Worm (Caenorhabditis elegans) whole organism, early embryonic: ENCODE results near the gene C17B7.4.

Source experiments
- B0310.2 ChIP-seq: sonication (generic microtip); optimal IDR thresholded peaks from 2 replicates; lab custom pipeline; 2016; ENCODE audit warnings: mild to moderate bottlenecking, missing genetic modification characterization, missing compliant biosample characterization
- F13C5.2 ChIP-seq: sonication (generic microtip); optimal IDR thresholded peaks from 2 replicates; lab custom pipeline; 2017; ENCODE audit warnings: mild to moderate bottlenecking, missing genetic modification characterization, inconsistent platforms, missing compliant biosample characterization
- aly-1 ChIP-seq: sonication (generic microtip); optimal IDR thresholded peaks from 2 replicates; lab custom pipeline; 2016; ENCODE audit warnings: missing genetic modification characterization, missing compliant biosample characterization
- ama-1 ChIP-seq: fragments of 150-350 bp; optimal IDR thresholded peaks from 2 replicates; lab custom pipeline; 2014
- ceh-13 ChIP-seq: fragments of 200-800 bp; sonication (Bioruptor generic); optimal IDR thresholded peaks from 2 replicates; lab custom pipeline; 2018; ENCODE audit warnings: mild to moderate bottlenecking, missing genetic modification characterization, missing compliant biosample characterization
- ceh-36 ChIP-seq: sonication (generic microtip); optimal IDR thresholded peaks from 2 replicates; lab custom pipeline; 2016; ENCODE audit warnings: missing genetic modification characterization, inconsistent platforms, missing compliant biosample characterization
- ets-7 ChIP-seq: sonication (generic microtip); optimal IDR thresholded peaks from 2 replicates; lab custom pipeline; 2016; ENCODE audit warnings: missing genotype, missing genetic modification characterization, missing compliant biosample characterization
- flt-1 ChIP-seq: fragments of 200-800 bp; sonication (Bioruptor generic); IDR thresholded peaks from 2 replicates; pipeline ENCODE4 v1.3.6; 2022; ENCODE audit warnings: missing genetic modification characterization, missing compliant biosample characterization
- hmbx-1 ChIP-seq: sonication (generic microtip); optimal IDR thresholded peaks from 2 replicates; lab custom pipeline; 2016; ENCODE audit warnings: mild to moderate bottlenecking, missing genetic modification characterization, missing compliant biosample characterization
- hmg-4 ChIP-seq: fragments of 200-800 bp; sonication (Bioruptor generic); optimal IDR thresholded peaks from 2 replicates; lab custom pipeline; 2018; ENCODE audit warnings: mild to moderate bottlenecking, missing genetic modification characterization, missing compliant biosample characterization
- hnd-1 ChIP-seq: sonication (generic microtip); optimal IDR thresholded peaks from 2 replicates; lab custom pipeline; 2016; ENCODE audit warnings: missing genetic modification characterization, missing compliant biosample characterization
- pes-1 ChIP-seq: fragments of 200-800 bp; sonication (Bioruptor generic); IDR thresholded peaks from 2 replicates; pipeline ENCODE4 v1.3.6; 2022; ENCODE audit warnings: missing genetic modification reagents, missing genetic modification characterization, missing compliant biosample characterization
- scrt-1 ChIP-seq: fragments of 200-800 bp; sonication (Bioruptor generic); IDR thresholded peaks from 2 replicates; pipeline ENCODE4 v1.3.6; 2022; ENCODE audit warnings: missing genetic modification characterization, missing compliant biosample characterization
- sea-1 ChIP-seq: fragments of 200-800 bp; sonication (Bioruptor generic); conservative IDR thresholded peaks from 2 replicates; pipeline ENCODE4 v1.3.6; 2022; ENCODE audit warnings: missing genetic modification characterization, missing compliant biosample characterization
- tbx-11 ChIP-seq: fragments of 200-800 bp; sonication (Bioruptor generic); IDR thresholded peaks from 2 replicates; pipeline ENCODE4 v1.3.6; 2022; ENCODE audit warnings: missing genetic modification characterization, missing compliant biosample characterization
- tbx-37 ChIP-seq: fragments of 200-800 bp; sonication (Bioruptor generic); conservative IDR thresholded peaks from 2 replicates; pipeline ENCODE4 v1.3.6; 2022; ENCODE audit warnings: missing genetic modification reagents, missing genetic modification characterization, missing compliant biosample characterization
- tra-4 ChIP-seq: sonication (generic microtip); optimal IDR thresholded peaks from 2 replicates; lab custom pipeline; 2017; ENCODE audit warnings: missing genetic modification characterization, missing compliant biosample characterization

Gene C17B7.4

DNA sequence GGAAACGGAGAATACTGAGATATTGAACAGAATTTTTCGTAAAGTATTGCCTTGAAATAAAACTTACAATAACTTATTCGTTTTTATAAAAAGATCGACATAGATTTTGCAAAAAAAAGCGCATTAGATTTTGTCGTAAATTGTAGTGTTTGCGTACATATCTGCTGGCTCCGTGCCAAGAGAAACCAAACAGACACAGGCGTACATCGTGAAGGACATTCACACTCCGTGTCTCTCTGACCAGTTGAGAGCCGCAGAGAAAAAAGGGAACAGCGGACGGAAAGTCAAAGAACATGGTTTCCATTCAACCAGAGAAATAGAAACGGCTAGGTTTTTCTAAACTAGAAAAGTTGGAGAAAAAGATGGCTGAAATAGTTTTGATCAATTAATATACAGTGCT lies 23.8 kb upstream of the C17B7.4 start, which contains the start of gene arrd-19:
TSS of gene arrd-19 (minus strand) at position 209 of the 400 bp plus-strand sequence.
- no peak for TF ChIP-seq tbx-11 (GFP tag; lab: Robert Waterston, UW)
- TF ChIP-seq hmbx-1 (tag; lab: Kevin White, UChicago), result no peak

DNA sequence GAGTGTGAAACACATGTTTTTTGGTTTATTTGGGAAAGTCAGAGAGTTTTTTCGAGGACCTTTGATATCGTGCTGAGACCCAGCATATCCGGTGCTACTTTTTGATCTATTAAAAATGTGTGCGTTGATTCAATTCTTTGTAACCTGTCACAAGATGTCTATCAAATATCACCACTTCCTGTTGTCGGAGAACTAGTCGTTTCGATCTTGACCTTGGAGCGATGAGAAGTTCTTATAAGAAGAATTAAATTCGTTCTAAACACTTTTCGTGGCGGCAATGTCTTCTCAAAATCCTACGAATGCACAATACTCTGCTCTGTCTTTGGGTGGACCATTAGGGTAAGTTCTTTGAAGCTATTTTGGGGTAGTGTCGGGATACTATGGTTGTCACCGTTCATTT lies 23.0 kb upstream of the C17B7.4 start, which contains the start of gene F35F10.1:
TSS of gene F35F10.1 (plus strand) at position 200 of the 400 bp plus-strand sequence.
- no peak for TF ChIP-seq tbx-37 (GFP tag; lab: Robert Waterston, UW)
- TF ChIP-seq ceh-36, result no peak
- no peak for TF ChIP-seq pes-1 (GFP tag; lab: Robert Waterston, UW)
- no peak for TF ChIP-seq flt-1 (GFP tag; lab: Robert Waterston, UW)
- TF ChIP-seq sea-1 (GFP tag; lab: Robert Waterston, UW), result no peak
- no peak for TF ChIP-seq aly-1 (tag; lab: Kevin White, UChicago)
- no peak for TF ChIP-seq tbx-11 (GFP tag; lab: Robert Waterston, UW)
- TF ChIP-seq hnd-1 (tag; lab: Kevin White, UChicago), result no peak
- TF ChIP-seq ama-1 (lab: Kevin White, UChicago), result no peak
- no peak for TF ChIP-seq B0310.2
- TF ChIP-seq scrt-1 (GFP tag; lab: Robert Waterston, UW), result no peak

ce11 chrV:3318975-3319374 lies 20.1 kb upstream of the C17B7.4 start, which contains the start of gene F35F10.13:
F35F10.13 (minus strand) TSS chrV:3319075.
- no peak for TF ChIP-seq hmg-4
- TF ChIP-seq tbx-37 (GFP tag; lab: Robert Waterston, UW), result no peak
- TF ChIP-seq ets-7 (tag; lab: Kevin White, UChicago), result no peak
- TF ChIP-seq ceh-13 (GFP tag; lab: Kevin White, UChicago), result no peak
- TF ChIP-seq hmbx-1 (tag; lab: Kevin White, UChicago), result no peak
- TF ChIP-seq tbx-11 (GFP tag; lab: Robert Waterston, UW), result no peak
- no peak for TF ChIP-seq scrt-1 (GFP tag; lab: Robert Waterston, UW)
- no peak for TF ChIP-seq hnd-1 (tag; lab: Kevin White, UChicago)
- TF ChIP-seq B0310.2, result no peak
- TF ChIP-seq sea-1 (GFP tag; lab: Robert Waterston, UW), result no peak
- TF ChIP-seq aly-1 (tag; lab: Kevin White, UChicago), result no peak
- no peak for TF ChIP-seq ceh-36
- TF ChIP-seq flt-1 (GFP tag; lab: Robert Waterston, UW), result no peak

ce11 chrV:3320005-3320404 lies 19.1 kb upstream of the C17B7.4 start, which contains the start of gene F35F10.14:
F35F10.14 (minus strand) TSS chrV:3320105.
- no peak for TF ChIP-seq tbx-11 (GFP tag; lab: Robert Waterston, UW)
- no peak for TF ChIP-seq hnd-1 (tag; lab: Kevin White, UChicago)

ce11 chrV:3320432-3320831 lies 18.7 kb upstream of the C17B7.4 start, which contains the start of gene C17B7.14:
C17B7.14 (minus strand) TSS chrV:3320532.
- TF ChIP-seq tra-4 (tag; lab: Kevin White, UChicago) (no peak), hnd-1 (tag; lab: Kevin White, UChicago) (no peak), flt-1 (GFP tag; lab: Robert Waterston, UW) (no peak), hmg-4 (no peak), F13C5.2 (tag; lab: Kevin White, UChicago) (no peak), ceh-36 (no peak), hmbx-1 (tag; lab: Kevin White, UChicago) (no peak), scrt-1 (GFP tag; lab: Robert Waterston, UW) (no peak), aly-1 (tag; lab: Kevin White, UChicago) (no peak), tbx-11 (GFP tag; lab: Robert Waterston, UW) (no peak), tbx-37 (GFP tag; lab: Robert Waterston, UW) (no peak), ets-7 (tag; lab: Kevin White, UChicago) (no peak)

- TF ChIP-seq tbx-37 (GFP tag; lab: Robert Waterston, UW) (no peak), aly-1 (tag; lab: Kevin White, UChicago) (no peak), sea-1 (GFP tag; lab: Robert Waterston, UW) (no peak), ceh-36 (no peak), hmg-4 (no peak), B0310.2 (no peak)
Measured at ce11 chrV:3324178-3324577, 14.9 kb upstream of the C17B7.4 start, which contains the start of gene C17B7.8. C17B7.8 (minus strand) TSS chrV:3324278.

- TF ChIP-seq hnd-1 (tag; lab: Kevin White, UChicago) (no peak), sea-1 (GFP tag; lab: Robert Waterston, UW) (no peak), hmg-4 (no peak), tra-4 (tag; lab: Kevin White, UChicago) (no peak), flt-1 (GFP tag; lab: Robert Waterston, UW) (no peak), ama-1 (lab: Kevin White, UChicago) (no peak), scrt-1 (GFP tag; lab: Robert Waterston, UW) (no peak), ceh-13 (GFP tag; lab: Kevin White, UChicago) (no peak)
Measured at ce11 chrV:3332023-3332422, 7.1 kb upstream of the C17B7.4 start, which contains the start of gene C17B7.9. C17B7.9 (minus strand) TSS chrV:3332123.

ce11 chrV:3333334-3333733 lies 5.8 kb upstream of the C17B7.4 start, which contains the start of gene C17B7.5:
C17B7.5 (plus strand) TSS chrV:3333634.
- no peak for TF ChIP-seq hmg-4
- no peak for TF ChIP-seq sea-1 (GFP tag; lab: Robert Waterston, UW)
- TF ChIP-seq hnd-1 (tag; lab: Kevin White, UChicago), result no peak
- TF ChIP-seq tbx-37 (GFP tag; lab: Robert Waterston, UW), result no peak
- TF ChIP-seq ama-1 (lab: Kevin White, UChicago), result no peak
- TF ChIP-seq scrt-1 (GFP tag; lab: Robert Waterston, UW), result no peak
- TF ChIP-seq ceh-13 (GFP tag; lab: Kevin White, UChicago), result no peak
- no peak for TF ChIP-seq hmbx-1 (tag; lab: Kevin White, UChicago)
- TF ChIP-seq aly-1 (tag; lab: Kevin White, UChicago), result no peak
